Fruit fly (Drosophila melanogaster): ENCODE data around the gene CSN8.

The CSN8 gene

dm6 chr2L:8338039-8338438, 26.6 kb upstream of the CSN8 start, which contains the start of gene witty:
Gene witty, plus strand, starts transcription at chr2L:8338287.
- TF ChIP-seq zfh1 (GFP tag; IDR thresholded peaks at IDR 0.05) (no peak), D19A (tag; optimal IDR thresholded peaks at IDR 0.05) (no peak), tll (GFP tag; optimal IDR thresholded peaks at IDR 0.05) (no peak), CG7839 (tag; optimal IDR thresholded peaks at IDR 0.05) (no peak), toy (GFP tag; IDR thresholded peaks at IDR 0.05) (no peak), sisA (GFP tag; IDR thresholded peaks at IDR 0.05) (0 out of 2 replicates have a peak, but pooled peaks have one; percentile 9), abd-A (tag; optimal IDR thresholded peaks at IDR 0.05) (no peak), CG13894 (tag; optimal IDR thresholded peaks at IDR 0.05) (peak; percentile 38), dmrt11E (tag; optimal IDR thresholded peaks at IDR 0.05) (no peak), yki (optimal IDR thresholded peaks at IDR 0.05) (no peak), Atf6 (GFP tag; IDR thresholded peaks at IDR 0.05) (no peak), CG14441 (GFP tag; IDR thresholded peaks at IDR 0.05) (no peak), lbe (GFP tag; optimal IDR thresholded peaks at IDR 0.05) (no peak), jumu (GFP tag; optimal IDR thresholded peaks at IDR 0.05) (no peak), Deaf1 (tag; optimal IDR thresholded peaks at IDR 0.05) (peak; percentile 93), NFAT (GFP tag; IDR thresholded peaks at IDR 0.05) (no peak), CG13775 (GFP tag; optimal IDR thresholded peaks at IDR 0.05) (no peak), CG16779 (GFP tag; IDR thresholded peaks at IDR 0.05) (0 out of 2 replicates have a peak, but pooled peaks have one; percentile 19)

dm6 chr2L:8339751-8340349, 24.8 kb upstream of the CSN8 start:
- TF ChIP-seq fd64A (GFP tag; optimal IDR thresholded peaks at IDR 0.05) = no peak
- TF ChIP-seq pho (GFP tag; optimal IDR thresholded peaks at IDR 0.05) = no peak
- TF ChIP-seq Gug (GFP tag; IDR thresholded peaks at IDR 0.05) = no peak
- no peak for TF ChIP-seq CG13296 (GFP tag; optimal IDR thresholded peaks at IDR 0.05)
- TF ChIP-seq Atf6 (GFP tag; IDR thresholded peaks at IDR 0.05) = no peak

dm6 chr2L:8342395-8342794, 22.3 kb upstream of the CSN8 start, which contains the start of gene CG14273:
Gene CG14273, plus strand, starts transcription at chr2L:8342695.
- TF ChIP-seq sens (GFP tag) = peak; percentile 11
- no peak for TF ChIP-seq dmrt11E (tag; optimal IDR thresholded peaks at IDR 0.05)

dm6 chr2L:8344536-8344935, 20.1 kb upstream of the CSN8 start:
- TF ChIP-seq lab (GFP tag; optimal IDR thresholded peaks at IDR 0.05) = peak; percentile 39
- no peak for TF ChIP-seq CG18599 (GFP tag; optimal IDR thresholded peaks at IDR 0.05)
- no peak for TF ChIP-seq Myb (GFP tag; optimal IDR thresholded peaks at IDR 0.05)
- no peak for TF ChIP-seq CG14014 (GFP tag; IDR thresholded peaks at IDR 0.05)
- no peak for TF ChIP-seq CG9609 (GFP tag; optimal IDR thresholded peaks at IDR 0.05)
- no peak for TF ChIP-seq wek (GFP tag; optimal IDR thresholded peaks at IDR 0.05)
- no peak for TF ChIP-seq Ets65A (GFP tag)
- TF ChIP-seq Med (GFP tag) = no peak
- TF ChIP-seq CG3407 (GFP tag; optimal IDR thresholded peaks at IDR 0.05) = no peak
- peak; percentile 78 for TF ChIP-seq CG34376 (GFP tag; optimal IDR thresholded peaks at IDR 0.05)
- peak; percentile 14 for TF ChIP-seq Hey (tag; optimal IDR thresholded peaks at IDR 0.05)
- no peak for TF ChIP-seq hkb (optimal IDR thresholded peaks at IDR 0.05)
- TF ChIP-seq hkb (GFP tag; IDR thresholded peaks at IDR 0.05) = no peak
- no peak for TF ChIP-seq Dp (GFP tag; optimal IDR thresholded peaks at IDR 0.05)
- no peak for TF ChIP-seq Six4 (GFP tag; optimal IDR thresholded peaks at IDR 0.05)
- peak; percentile 96 for TF ChIP-seq exex (tag; optimal IDR thresholded peaks at IDR 0.05)
- no peak for TF ChIP-seq Poxn (GFP tag; IDR thresholded peaks at IDR 0.05)
- TF ChIP-seq H2.0 (GFP tag; IDR thresholded peaks at IDR 0.05) = no peak
- TF ChIP-seq HmgZ (tag; optimal IDR thresholded peaks at IDR 0.05) = peak; percentile 27
- TF ChIP-seq CG9932 (GFP tag; IDR thresholded peaks at IDR 0.05) = no peak
- peak; percentile 83 for TF ChIP-seq grn (GFP tag; optimal IDR thresholded peaks at IDR 0.05)
- no peak for TF ChIP-seq CG7839 (tag; optimal IDR thresholded peaks at IDR 0.05)
- TF ChIP-seq Hand (GFP tag; optimal IDR thresholded peaks at IDR 0.05) = no peak
- TF ChIP-seq CG2199 (GFP tag; IDR thresholded peaks at IDR 0.05) = no peak
- no peak for TF ChIP-seq ATbp (GFP tag; optimal IDR thresholded peaks at IDR 0.05)
- TF ChIP-seq zen (tag; optimal IDR thresholded peaks at IDR 0.05) = no peak

Data from whole organism, embryonic.